Worm (Caenorhabditis elegans): ENCODE results near the gene C40A11.3.

- TF ChIP-seq pqm-1 (tag; optimal IDR thresholded peaks at IDR 0.05) (no peak), syd-9 (tag; optimal IDR thresholded peaks at IDR 0.05) (no peak), pag-3 (tag; optimal IDR thresholded peaks at IDR 0.05; ENCODE audit: borderline replicate concordance) (no peak), ref-2 (tag; optimal IDR thresholded peaks at IDR 0.05) (no peak), ceh-6 (GFP tag; optimal IDR thresholded peaks at IDR 0.05) (no peak), dmd-4 (tag; optimal IDR thresholded peaks at IDR 0.05; ENCODE audit: borderline replicate concordance) (no peak), ttx-3 (tag; optimal IDR thresholded peaks at IDR 0.05) (no peak)
Observed at ce11 chrII:2190522-2190921, 49.6 kb downstream of the C40A11.3 start.
